Worm (Caenorhabditis elegans) whole organism, young adult: ENCODE results near the gene mac-1.

ENCODE experiments used
- B0035.1 ChIP-seq: sonication (generic microtip); optimal IDR thresholded peaks from 2 replicates; lab custom pipeline; 2016; ENCODE audit warnings: missing genetic modification characterization, mild to moderate bottlenecking, missing compliant biosample characterization, missing genotype, missing genetic modification reagents
- F10E7.11 ChIP-seq: sonication (generic microtip); optimal IDR thresholded peaks from 2 replicates; lab custom pipeline; 2017; ENCODE audit warnings: mild to moderate bottlenecking, missing genetic modification characterization, moderate library complexity, missing compliant biosample characterization
- F22D6.2 ChIP-seq: sonication (generic microtip); optimal IDR thresholded peaks from 2 replicates; lab custom pipeline; 2016; ENCODE audit warnings: mild to moderate bottlenecking, missing genetic modification characterization, missing compliant biosample characterization
- F57C9.4 ChIP-seq: sonication (generic microtip); optimal IDR thresholded peaks from 2 replicates; lab custom pipeline; 2017; ENCODE audit warnings: mild to moderate bottlenecking, missing genetic modification characterization, missing compliant biosample characterization
- Y53G8AR.9 ChIP-seq: fragments of 200-800 bp; sonication (Bioruptor generic); conservative IDR thresholded peaks from 2 replicates; pipeline ENCODE4 v1.3.6; 2022; ENCODE audit warnings: missing genetic modification reagents, missing genetic modification characterization, missing compliant biosample characterization
- akir-1 ChIP-seq: fragments of 200-800 bp; sonication (Bioruptor generic); optimal IDR thresholded peaks from 2 replicates; lab custom pipeline; 2018; ENCODE audit warnings: mild to moderate bottlenecking, missing genetic modification characterization, moderate library complexity, missing compliant biosample characterization
- ama-1 ChIP-seq, 3 experiments: fragments of 150-350 bp in 1 of 3; sonication (generic microtip) in 2 of 3; optimal IDR thresholded peaks; 2 replicates each; lab custom pipeline; 2014 to 2018; ENCODE audit warnings: missing biosample characterization in 2 of 3, missing genetic modification characterization in 2 of 3, missing genetic modification reagents in 2 of 3
- aptf-3 ChIP-seq: fragments of 200-800 bp; sonication (Bioruptor generic); IDR thresholded peaks from 2 replicates; pipeline ENCODE4 v1.3.6; 2022; ENCODE audit warnings: missing genetic modification characterization, missing compliant biosample characterization
- atf-7 ChIP-seq: sonication (generic microtip); optimal IDR thresholded peaks from 2 replicates; lab custom pipeline; 2017; ENCODE audit warnings: mild to moderate bottlenecking, missing genetic modification characterization, missing compliant biosample characterization
- bed-2 ChIP-seq: fragments of 200-800 bp; sonication (Bioruptor generic); IDR thresholded peaks from 2 replicates; pipeline ENCODE4 v1.3.6; 2022; ENCODE audit warnings: missing genetic modification reagents, missing genetic modification characterization, missing compliant biosample characterization
- ccch-3 ChIP-seq: fragments of 200-800 bp; sonication (Bioruptor generic); optimal IDR thresholded peaks from 2 replicates; lab custom pipeline; 2018; ENCODE audit warnings: mild to moderate bottlenecking, missing genetic modification characterization, missing compliant biosample characterization
- ceh-79 ChIP-seq: sonication (generic microtip); optimal IDR thresholded peaks from 2 replicates; lab custom pipeline; 2017; ENCODE audit warnings: mild to moderate bottlenecking, missing genetic modification characterization, missing compliant biosample characterization
- egrh-3 ChIP-seq: fragments of 200-800 bp; sonication (Bioruptor generic); IDR thresholded peaks from 2 replicates; pipeline ENCODE4 v1.3.6; 2022; ENCODE audit warnings: missing genetic modification reagents, missing genetic modification characterization, missing compliant biosample characterization
- gei-17 ChIP-seq: fragments of 200-800 bp; sonication (Bioruptor generic); optimal IDR thresholded peaks from 2 replicates; lab custom pipeline; 2018; ENCODE audit warnings: mild to moderate bottlenecking, missing genetic modification characterization, missing compliant biosample characterization
- hlh-12 ChIP-seq: sonication (generic microtip); optimal IDR thresholded peaks from 2 replicates; lab custom pipeline; 2016; ENCODE audit warnings: missing genetic modification characterization, missing compliant biosample characterization
- lin-26 ChIP-seq: fragments of 200-800 bp; sonication (Bioruptor generic); IDR thresholded peaks from 2 replicates; pipeline ENCODE4 v1.3.6; 2022; ENCODE audit warnings: missing genetic modification reagents, missing genetic modification characterization, missing compliant biosample characterization
- lin-35 ChIP-seq, 3 experiments: fragments of 150-350 bp in 2 of 3; sonication (generic microtip) in 1 of 3; optimal IDR thresholded peaks; 2 replicates each; lab custom pipeline; 2014 to 2018; ENCODE audit warnings: missing biosample characterization in 3 of 3, missing genetic modification characterization in 3 of 3, missing genetic modification reagents in 3 of 3
- lin-40 ChIP-seq: sonication (generic microtip); optimal IDR thresholded peaks from 2 replicates; lab custom pipeline; 2016; ENCODE audit warnings: missing genetic modification characterization, mild to moderate bottlenecking, missing compliant biosample characterization, missing genotype, missing genetic modification reagents
- lir-1 ChIP-seq: fragments of 200-800 bp; sonication (Bioruptor generic); conservative IDR thresholded peaks from 2 replicates; pipeline ENCODE4 v1.3.6; 2022; ENCODE audit warnings: missing genetic modification reagents, missing genetic modification characterization, missing compliant biosample characterization
- madf-3 ChIP-seq: fragments of 200-800 bp; sonication (Bioruptor generic); IDR thresholded peaks from 2 replicates; pipeline ENCODE4 v1.3.6; 2022; ENCODE audit warnings: missing genetic modification reagents, missing genetic modification characterization, missing compliant biosample characterization
- mcd-1 ChIP-seq: fragments of 200-800 bp; sonication (Bioruptor generic); IDR thresholded peaks from 2 replicates; pipeline ENCODE4 v1.3.6; 2022; ENCODE audit warnings: missing genetic modification reagents, missing genetic modification characterization, missing compliant biosample characterization
- mxl-1 ChIP-seq: sonication (generic microtip); optimal IDR thresholded peaks from 2 replicates; lab custom pipeline; 2016; ENCODE audit warnings: missing genetic modification characterization, missing compliant biosample characterization
- nfya-2 ChIP-seq: fragments of 200-800 bp; sonication (Bioruptor generic); IDR thresholded peaks from 2 replicates; pipeline ENCODE4 v1.3.6; 2022; ENCODE audit warnings: missing genetic modification reagents, missing genetic modification characterization, missing compliant biosample characterization
- nhr-80 ChIP-seq: sonication (generic microtip); optimal IDR thresholded peaks from 2 replicates; lab custom pipeline; 2016; ENCODE audit warnings: missing genetic modification characterization, missing compliant biosample characterization
- rpc-1 ChIP-seq, 2 experiments: fragments of 150-350 bp in 1 of 2; sonication (generic microtip) in 1 of 2; optimal IDR thresholded peaks; 2 replicates each; lab custom pipeline; 2014 to 2018; ENCODE audit warnings: missing biosample characterization in 1 of 2, missing genetic modification characterization in 1 of 2, missing genetic modification reagents in 1 of 2, missing genotype in 1 of 2
- sdz-38 ChIP-seq: sonication (generic microtip); optimal IDR thresholded peaks from 2 replicates; lab custom pipeline; 2016; ENCODE audit warnings: missing genotype, missing genetic modification characterization, missing compliant biosample characterization
- snpc-1.1 ChIP-seq: sonication (generic microtip); optimal IDR thresholded peaks from 2 replicates; lab custom pipeline; 2017; ENCODE audit warnings: missing genetic modification characterization, mild to moderate bottlenecking, missing compliant biosample characterization, antibody characterized with exemption, moderate library complexity, missing genotype, missing genetic modification reagents; ENCODE audit not compliant: insufficient read depth
- snpc-3.4 ChIP-seq: sonication (generic microtip); optimal IDR thresholded peaks from 2 replicates; lab custom pipeline; 2017; ENCODE audit warnings: missing genetic modification characterization, mild to moderate bottlenecking, missing compliant biosample characterization, antibody characterized with exemption, moderate library complexity, missing genotype, missing genetic modification reagents
- snpc-4 ChIP-seq, 5 experiments: fragments of 150-350 bp in 1 of 5; sonication (generic microtip) in 4 of 5; optimal IDR thresholded peaks; 2 replicates each; lab custom pipeline; 2014 to 2018; ENCODE audit warnings: missing genetic modification characterization in 5 of 5, missing biosample characterization in 3 of 5, antibody characterized with exemption in 2 of 5, mild to moderate bottlenecking in 2 of 5, missing compliant biosample characterization in 2 of 5, missing genotype in 2 of 5, moderate library complexity in 2 of 5, missing genetic modification reagents in 1 of 5
- sptf-2 ChIP-seq: fragments of 200-800 bp; sonication (Bioruptor generic); optimal IDR thresholded peaks from 2 replicates; lab custom pipeline; 2018; ENCODE audit warnings: mild to moderate bottlenecking, missing genetic modification characterization, missing compliant biosample characterization
- tbp1 ChIP-seq: fragments of 200-800 bp; sonication (Bioruptor generic); optimal IDR thresholded peaks from 2 replicates; lab custom pipeline; 2018; ENCODE audit warnings: mild to moderate bottlenecking, missing genetic modification characterization, missing compliant biosample characterization
- unc-62 ChIP-seq: fragments of 150-350 bp; optimal IDR thresholded peaks from 2 replicates; lab custom pipeline; 2014; ENCODE audit warnings: missing biosample characterization, missing genetic modification reagents, missing genetic modification characterization
- zfh-2 ChIP-seq: fragments of 200-800 bp; sonication (Bioruptor generic); conservative IDR thresholded peaks from 2 replicates; pipeline ENCODE4 v1.3.6; 2022; ENCODE audit warnings: missing genetic modification reagents, missing genetic modification characterization, missing compliant biosample characterization
- ztf-22 ChIP-seq: fragments of 200-800 bp; sonication (Bioruptor generic); optimal IDR thresholded peaks from 2 replicates; lab custom pipeline; 2018; ENCODE audit warnings: mild to moderate bottlenecking, missing genetic modification characterization, moderate library complexity, missing compliant biosample characterization
- ztf-25 ChIP-seq: fragments of 200-800 bp; sonication (Bioruptor generic); IDR thresholded peaks from 2 replicates; pipeline ENCODE4 v1.3.6; 2022; ENCODE audit warnings: missing genetic modification reagents, missing genetic modification characterization, missing compliant biosample characterization
- ztf-6 ChIP-seq: fragments of 200-800 bp; sonication (Bioruptor generic); IDR thresholded peaks from 2 replicates; pipeline ENCODE4 v1.3.6; 2022; ENCODE audit warnings: missing genetic modification reagents, missing genetic modification characterization, missing compliant biosample characterization

mac-1 gene

ce11 chrII:13298534-13298933 is 22.2 kb downstream of the mac-1 start (continued):
- no peak for TF ChIP-seq snpc-1.1 (tag; lab: Kevin White, UChicago)
- no peak for TF ChIP-seq ccch-3 (GFP tag; lab: Kevin White, UChicago)
- TF ChIP-seq gei-17 (GFP tag; lab: Kevin White, UChicago), result no peak
- TF ChIP-seq lin-35 (GFP tag; optimal IDR thresholded peaks at IDR 0.05; lab: Kevin White, UChicago), result no peak
- TF ChIP-seq hlh-12, result no peak
- no peak for TF ChIP-seq akir-1 (GFP tag; lab: Kevin White, UChicago)
- TF ChIP-seq snpc-3.4 (tag; lab: Kevin White, UChicago), result no peak
- no peak for TF ChIP-seq bed-2 (GFP tag; lab: Robert Waterston, UW)
- no peak for TF ChIP-seq ceh-79 (tag; lab: Kevin White, UChicago)
- TF ChIP-seq unc-62 (GFP tag; lab: Kevin White, UChicago), result no peak
- TF ChIP-seq nhr-80 (tag; lab: Kevin White, UChicago), result peak; percentile 92
- TF ChIP-seq sptf-2, result no peak
- TF ChIP-seq atf-7 (tag; lab: Kevin White, UChicago), result peak; percentile 68
- TF ChIP-seq mxl-1 (tag; lab: Kevin White, UChicago), result no peak
- no peak for TF ChIP-seq ztf-6 (GFP tag; lab: Robert Waterston, UW)
- TF ChIP-seq F57C9.4 (tag; lab: Kevin White, UChicago), result no peak
- no peak for TF ChIP-seq ama-1 (optimal IDR thresholded peaks at IDR 0.05; lab: Kevin White, UChicago)
- no peak for TF ChIP-seq ama-1 (GFP tag; optimal IDR thresholded peaks at IDR 0.05; lab: Kevin White, UChicago)
- no peak for TF ChIP-seq F10E7.11 (tag; lab: Kevin White, UChicago)
- TF ChIP-seq B0035.1 (tag; lab: Kevin White, UChicago), result no peak
- peak; percentile 37 for TF ChIP-seq lin-40 (tag; lab: Kevin White, UChicago)
- no peak for TF ChIP-seq sdz-38 (tag; lab: Kevin White, UChicago)
- no peak for TF ChIP-seq F22D6.2 (tag; lab: Kevin White, UChicago)
- no peak for TF ChIP-seq lir-1 (GFP tag; lab: Robert Waterston, UW)
- 0 out of 2 replicates have a peak, but pooled peaks have one; percentile 21 for TF ChIP-seq mcd-1 (GFP tag; lab: Robert Waterston, UW)
- TF ChIP-seq egrh-3, result no peak
- TF ChIP-seq ztf-22 (GFP tag; lab: Kevin White, UChicago), result peak; percentile 99

- no peak for TF ChIP-seq snpc-4 (GFP tag; optimal IDR thresholded peaks at IDR 0.05; lab: Kevin White, UChicago)
- peak in 2 of 4 experiments; percentile 56 to 62 for TF ChIP-seq snpc-4 (tag; optimal IDR thresholded peaks at IDR 0.05; lab: Kevin White, UChicago)
- no peak for TF ChIP-seq tbp1 (GFP tag; lab: Kevin White, UChicago)
Observed at ce11 chrII:13297935-13298334, 22.8 kb downstream of the mac-1 start.

ce11 chrII:13297283-13297682 is 23.4 kb downstream of the mac-1 start:
- TF ChIP-seq rpc-1 (optimal IDR thresholded peaks at IDR 0.05; lab: Kevin White, UChicago), result no peak
- TF ChIP-seq rpc-1 (tag; optimal IDR thresholded peaks at IDR 0.05; lab: Kevin White, UChicago), result no peak
- no peak for TF ChIP-seq nfya-2 (GFP tag; lab: Robert Waterston, UW)
- no peak for TF ChIP-seq zfh-2
- TF ChIP-seq madf-3, result no peak
- no peak for TF ChIP-seq lin-26 (GFP tag; lab: Robert Waterston, UW)
- no peak for TF ChIP-seq ztf-25 (GFP tag; lab: Robert Waterston, UW)
- no peak for TF ChIP-seq Y53G8AR.9 (GFP tag; lab: Robert Waterston, UW)
- no peak for TF ChIP-seq aptf-3 (GFP tag; lab: Robert Waterston, UW)
